Worm (Caenorhabditis elegans) whole organism, L4 larva: ENCODE results near the gene hacl-1.

Source experiments
- D1046.2 ChIP-seq: fragments of 200-800 bp; sonication (Bioruptor generic); IDR thresholded peaks from 2 replicates; pipeline ENCODE4 v1.3.6; 2022; ENCODE audit warnings: missing genetic modification characterization, missing compliant biosample characterization
- F49E8.2 ChIP-seq: sonication (generic microtip); optimal IDR thresholded peaks from 2 replicates; lab custom pipeline; 2016; ENCODE audit warnings: missing compliant biosample characterization, mild to moderate bottlenecking, missing genetic modification characterization, borderline replicate concordance
- Y105C5A.15 ChIP-seq: fragments of 200-800 bp; sonication (Bioruptor generic); IDR thresholded peaks from 2 replicates; pipeline ENCODE4 v1.3.6; 2022; ENCODE audit warnings: missing genetic modification characterization, missing compliant biosample characterization
- Y48G9A.11 ChIP-seq: fragments of 200-800 bp; sonication (Bioruptor generic); IDR thresholded peaks from 2 replicates; pipeline ENCODE4 v1.3.6; 2022; ENCODE audit warnings: missing genetic modification reagents, missing genetic modification characterization, missing compliant biosample characterization
- Y5F2A.4 ChIP-seq: fragments of 200-800 bp; sonication (Bioruptor generic); optimal IDR thresholded peaks from 2 replicates; lab custom pipeline; 2018; ENCODE audit warnings: mild to moderate bottlenecking, missing genetic modification characterization, missing compliant biosample characterization
- Y75B8A.6 ChIP-seq: fragments of 200-800 bp; sonication (Bioruptor generic); IDR thresholded peaks from 2 replicates; pipeline ENCODE4 v1.3.6; 2022; ENCODE audit warnings: missing genetic modification reagents, missing genetic modification characterization, missing compliant biosample characterization
- ZK337.2 ChIP-seq: fragments of 200-800 bp; sonication (Bioruptor generic); IDR thresholded peaks from 2 replicates; pipeline ENCODE4 v1.3.6; 2022; ENCODE audit warnings: missing genetic modification reagents, missing genetic modification characterization, missing compliant biosample characterization
- aha-1 ChIP-seq: fragments of 150-350 bp; peaks from one replicate; lab custom pipeline; 2014; ENCODE audit warnings: missing biosample characterization, missing genetic modification characterization
- ceh-28 ChIP-seq: fragments of 150-350 bp; optimal IDR thresholded peaks from 2 replicates; lab custom pipeline; 2014; ENCODE audit warnings: missing biosample characterization, missing genetic modification reagents, missing genetic modification characterization
- dpl-1 ChIP-seq: fragments of 150-350 bp; optimal IDR thresholded peaks from 2 replicates; lab custom pipeline; 2014; ENCODE audit warnings: missing biosample characterization, missing genetic modification reagents, missing genetic modification characterization
- dve-1 ChIP-seq: sonication (generic microtip); optimal IDR thresholded peaks from 2 replicates; lab custom pipeline; 2017; ENCODE audit warnings: antibody characterized with exemption, mild to moderate bottlenecking, missing genetic modification characterization, missing compliant biosample characterization; ENCODE audit not compliant: insufficient read depth
- fos-1 ChIP-seq: fragments of 150-350 bp; optimal IDR thresholded peaks from 2 replicates; lab custom pipeline; 2014; ENCODE audit warnings: missing biosample characterization, missing genetic modification characterization
- hif-1 ChIP-seq, 2 experiments: sonication (generic microtip); optimal IDR thresholded peaks; 2 replicates each; lab custom pipeline; 2016 to 2017; ENCODE audit warnings: missing compliant biosample characterization in 2 of 2, missing genetic modification characterization in 2 of 2, missing genetic modification reagents in 2 of 2, missing genotype in 2 of 2, mild to moderate bottlenecking in 1 of 2
- hlh-30 ChIP-seq: sonication (generic microtip); optimal IDR thresholded peaks from 2 replicates; lab custom pipeline; 2017; ENCODE audit warnings: antibody characterized with exemption, mild to moderate bottlenecking, missing genetic modification characterization, missing compliant biosample characterization; ENCODE audit not compliant: insufficient read depth
- hmg-1.1 ChIP-seq: fragments of 200-800 bp; sonication (Bioruptor generic); IDR thresholded peaks from 2 replicates; pipeline ENCODE4 v1.3.6; 2022; ENCODE audit warnings: missing genetic modification reagents, missing genetic modification characterization, missing compliant biosample characterization
- lin-15B ChIP-seq: fragments of 150-350 bp; sonication (generic microtip); optimal IDR thresholded peaks from 3 replicates; lab custom pipeline; 2014; ENCODE audit warnings: missing biosample characterization, missing genetic modification characterization
- lin-38 ChIP-seq: fragments of 200-800 bp; sonication (Bioruptor generic); IDR thresholded peaks from 2 replicates; pipeline ENCODE4 v1.3.6; 2022; ENCODE audit warnings: missing genetic modification reagents, missing genetic modification characterization, missing compliant biosample characterization
- madf-5 ChIP-seq, 2 experiments: fragments of 200-800 bp; sonication (Bioruptor generic); IDR thresholded peaks; 2 replicates each; pipeline ENCODE4 v1.3.6; 2022; ENCODE audit warnings: missing compliant biosample characterization in 2 of 2, missing genetic modification characterization in 2 of 2
- madf-9 ChIP-seq: fragments of 200-800 bp; sonication (Bioruptor generic); conservative IDR thresholded peaks from 2 replicates; pipeline ENCODE4 v1.3.6; 2022; ENCODE audit warnings: missing genetic modification reagents, missing genetic modification characterization, missing compliant biosample characterization
- mdl-1 ChIP-seq, 2 experiments: fragments of 150-350 bp in 1 of 2; sonication (generic microtip) in 1 of 2; optimal IDR thresholded peaks; 2 replicates each; lab custom pipeline; 2014 to 2017; ENCODE audit warnings: missing biosample characterization in 2 of 2, missing genetic modification characterization in 2 of 2
- mep-1 ChIP-seq: fragments of 150-350 bp; sonication (generic microtip); optimal IDR thresholded peaks from 3 replicates; lab custom pipeline; 2014; ENCODE audit warnings: missing biosample characterization, missing genetic modification characterization
- mes-2 ChIP-seq: sonication (generic microtip); optimal IDR thresholded peaks from 2 replicates; lab custom pipeline; 2016; ENCODE audit warnings: missing genotype, mild to moderate bottlenecking, missing genetic modification characterization, missing compliant biosample characterization; ENCODE audit not compliant: poor library complexity, severe bottlenecking
- mxl-2 ChIP-seq: fragments of 200-800 bp; sonication (Bioruptor generic); conservative IDR thresholded peaks from 2 replicates; pipeline ENCODE4 v1.3.6; 2022; ENCODE audit warnings: missing genetic modification reagents, missing genetic modification characterization, missing compliant biosample characterization
- nhr-10 ChIP-seq: fragments of 150-350 bp; optimal IDR thresholded peaks from 2 replicates; lab custom pipeline; 2014; ENCODE audit warnings: missing biosample characterization, missing genetic modification characterization
- nhr-76 ChIP-seq: fragments of 150-350 bp; optimal IDR thresholded peaks from 2 replicates; lab custom pipeline; 2014; ENCODE audit warnings: missing biosample characterization, missing genetic modification characterization
- saeg-2 ChIP-seq: fragments of 200-800 bp; sonication (Bioruptor generic); IDR thresholded peaks from 2 replicates; pipeline ENCODE4 v1.3.6; 2022; ENCODE audit warnings: missing genetic modification reagents, missing genetic modification characterization, missing compliant biosample characterization
- sdz-12 ChIP-seq: fragments of 200-800 bp; sonication (Bioruptor generic); optimal IDR thresholded peaks from 2 replicates; lab custom pipeline; 2018; ENCODE audit warnings: mild to moderate bottlenecking, missing genetic modification characterization, missing compliant biosample characterization
- set-16 ChIP-seq: fragments of 200-800 bp; sonication (Bioruptor generic); IDR thresholded peaks from 2 replicates; pipeline ENCODE4 v1.3.6; 2022; ENCODE audit warnings: missing genetic modification reagents, missing genetic modification characterization, missing compliant biosample characterization
- spr-3 ChIP-seq: fragments of 200-800 bp; sonication (Bioruptor generic); optimal IDR thresholded peaks from 2 replicates; lab custom pipeline; 2018; ENCODE audit warnings: mild to moderate bottlenecking, missing genetic modification characterization, missing compliant biosample characterization
- tra-1 ChIP-seq: fragments of 200-800 bp; sonication (Bioruptor generic); IDR thresholded peaks from 2 replicates; pipeline ENCODE4 v1.3.6; 2022; ENCODE audit warnings: missing genetic modification reagents, missing genetic modification characterization, missing compliant biosample characterization
- unc-130 ChIP-seq: sonication (generic microtip); optimal IDR thresholded peaks from 2 replicates; lab custom pipeline; 2016; ENCODE audit warnings: missing genetic modification reagents, missing genetic modification characterization, missing compliant biosample characterization
- unc-62 ChIP-seq, 3 experiments: fragments of 150-350 bp in 1 of 3; sonication (generic microtip); optimal IDR thresholded peaks in 2 of 3; peaks in 1 of 3; 1 replicate in 1 of 3; 2 replicates in 2 of 3; lab custom pipeline; 2014 to 2017; ENCODE audit warnings: missing biosample characterization in 3 of 3, missing genetic modification characterization in 3 of 3, missing genetic modification reagents in 3 of 3, missing genotype in 1 of 3
- zfp-3 ChIP-seq: fragments of 200-800 bp; sonication (Bioruptor generic); conservative IDR thresholded peaks from 2 replicates; pipeline ENCODE4 v1.3.6; 2022; ENCODE audit warnings: missing genetic modification reagents, missing genetic modification characterization, missing compliant biosample characterization
- zip-11 ChIP-seq: fragments of 200-800 bp; sonication (Bioruptor generic); IDR thresholded peaks from 2 replicates; pipeline ENCODE4 v1.3.6; 2022; ENCODE audit warnings: missing genetic modification characterization, missing compliant biosample characterization
- ztf-11 ChIP-seq: fragments of 150-350 bp; optimal IDR thresholded peaks from 2 replicates; lab custom pipeline; 2014; ENCODE audit warnings: missing biosample characterization, missing genetic modification characterization

hacl-1 gene

ce11 chrII:11537606-11538016 is 44.8 kb upstream of the hacl-1 start:
- TF ChIP-seq tra-1 (GFP tag; lab: Robert Waterston, UW) (no peak), F49E8.2 (tag; lab: Kevin White, UChicago) (no peak), Y105C5A.15 (GFP tag; lab: Robert Waterston, UW) (no peak), dpl-1 (GFP tag; lab: Kevin White, UChicago) (no peak), hif-1 (tag; optimal IDR thresholded peaks at IDR 0.05; lab: Kevin White, UChicago) (no peak), madf-5 (GFP tag; IDR thresholded peaks at IDR 0.05; lab: Robert Waterston, UW) (no peak), ztf-11 (tag; lab: Kevin White, UChicago) (no peak), sdz-12 (GFP tag; lab: Kevin White, UChicago) (no peak), mep-1 (tag; lab: Kevin White, UChicago) (no peak), madf-9 (GFP tag; lab: Robert Waterston, UW) (no peak), hlh-30 (tag; lab: Kevin White, UChicago) (no peak), mes-2 (tag; lab: Kevin White, UChicago) (no peak), saeg-2 (GFP tag; lab: Robert Waterston, UW) (no peak), Y75B8A.6 (GFP tag; lab: Robert Waterston, UW) (no peak), Y5F2A.4 (no peak)

ce11 chrII:11537115-11537514 is 44.4 kb upstream of the hacl-1 start:
- no peak for TF ChIP-seq lin-15B (tag; lab: Kevin White, UChicago)
- no peak for TF ChIP-seq zip-11
- TF ChIP-seq zfp-3 (GFP tag; lab: Robert Waterston, UW), result no peak
- 0 out of 2 replicates have a peak, but pooled peaks have one; percentile 8 for TF ChIP-seq D1046.2 (GFP tag; lab: Robert Waterston, UW)
- peak; percentile 9 for TF ChIP-seq spr-3 (GFP tag; lab: Kevin White, UChicago)
- peak; percentile 64; the same call in 1 of the 2 replicates for TF ChIP-seq Y48G9A.11
- no peak for TF ChIP-seq ceh-28
- peak; percentile 73 for TF ChIP-seq lin-38 (GFP tag; lab: Robert Waterston, UW)
- TF ChIP-seq unc-130 (GFP tag; lab: Kevin White, UChicago), result peak; percentile 70
- no peak for TF ChIP-seq dve-1 (tag; lab: Kevin White, UChicago)
- TF ChIP-seq ZK337.2, result no peak
- no peak for TF ChIP-seq mxl-2
- peak in 1 of 2 experiments; percentile 3 for TF ChIP-seq mdl-1 (tag; optimal IDR thresholded peaks at IDR 0.05; lab: Kevin White, UChicago)
- TF ChIP-seq set-16 (GFP tag; lab: Robert Waterston, UW), result peak; percentile 82

DNA sequence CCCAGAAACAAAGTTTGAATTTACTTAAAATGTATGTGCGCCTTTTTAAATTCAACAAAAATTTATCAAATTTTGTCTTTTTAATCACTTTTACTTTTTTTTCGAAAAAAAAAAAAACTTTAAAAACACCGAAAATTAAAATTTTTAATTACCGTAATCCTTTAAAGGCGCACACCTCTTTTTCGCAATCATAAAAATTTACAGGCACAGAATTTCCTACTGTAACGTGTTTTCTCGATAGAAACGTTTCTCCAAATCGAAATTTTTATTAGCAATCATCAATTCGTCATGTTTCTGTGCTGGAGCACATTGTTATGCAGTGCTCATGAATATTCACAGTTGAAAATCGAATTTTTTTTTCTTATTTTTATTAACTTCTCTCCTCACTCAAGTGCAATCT is 43.7 kb upstream of the hacl-1 start:
- TF ChIP-seq aha-1 (tag; lab: Kevin White, UChicago) (peak; percentile 63), nhr-76 (tag; lab: Kevin White, UChicago) (no peak)

- no peak for TF ChIP-seq hmg-1.1 (GFP tag; lab: Robert Waterston, UW)
- no peak for TF ChIP-seq unc-62 (GFP tag; optimal IDR thresholded peaks at IDR 0.05 in 1 of 2; lab: Kevin White, UChicago)
- no peak for TF ChIP-seq unc-62 (tag; optimal IDR thresholded peaks at IDR 0.05; lab: Kevin White, UChicago)
- TF ChIP-seq fos-1 (tag; lab: Kevin White, UChicago), result no peak
- no peak for TF ChIP-seq nhr-10 (tag; lab: Kevin White, UChicago)
Observed at ce11 chrII:11535924-11536323, 43.2 kb upstream of the hacl-1 start.
